Fruit fly (Drosophila melanogaster): ENCODE results near the gene CG12231.
A peak's percentile ranks its signal among the peaks of the same experiment; 100 is the strongest.

The CG12231 gene

DNA sequence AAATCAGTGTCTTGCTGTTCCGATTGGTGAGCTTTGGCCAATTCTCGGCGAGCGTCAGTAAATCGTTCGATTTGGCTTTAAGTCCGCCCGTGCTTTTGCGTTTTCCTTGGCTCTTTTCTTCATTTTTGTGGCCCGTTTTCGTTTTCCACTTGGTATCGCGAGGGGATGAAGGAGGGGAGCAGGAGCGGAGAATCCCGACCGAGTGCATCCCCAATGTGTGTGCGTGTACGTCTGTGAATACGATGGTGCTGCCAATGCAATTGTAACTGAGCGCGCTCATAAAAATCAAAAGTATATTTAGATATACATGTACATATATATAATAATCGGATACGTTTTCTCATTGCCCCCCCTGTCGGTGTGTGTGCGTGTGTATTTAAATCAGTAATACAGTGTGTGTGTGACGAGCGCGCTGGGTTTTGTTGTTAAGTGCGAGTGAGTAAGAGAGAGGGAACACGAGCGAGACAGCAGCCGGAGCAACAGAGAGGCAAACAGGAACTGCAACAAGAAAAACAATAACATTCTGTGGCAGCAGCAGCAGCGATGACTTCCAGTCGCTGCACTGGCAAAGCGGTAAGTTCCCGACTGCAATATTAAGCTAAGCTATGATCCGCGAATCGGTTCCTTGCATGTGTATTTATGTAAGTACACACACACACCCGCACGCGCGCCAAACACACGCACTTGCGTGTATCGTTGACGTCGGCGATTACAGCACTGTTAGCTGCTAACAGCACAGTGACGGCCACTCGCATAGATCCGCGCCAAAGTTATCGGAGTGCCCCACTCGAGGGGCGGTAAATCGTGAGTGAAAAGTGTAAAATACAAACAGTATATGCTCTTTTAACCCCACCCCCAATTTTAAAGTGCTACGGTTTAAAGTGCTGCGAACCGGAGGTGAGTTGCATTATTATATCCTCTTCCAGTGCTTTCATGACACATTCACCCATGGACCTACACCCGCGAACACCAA is 35.6 kb downstream of the CG12231 start:
- TF ChIP-seq Ets98B (GFP tag; IDR thresholded peaks at IDR 0.05), result peak; percentile 76
- TF ChIP-seq rn (GFP tag; IDR thresholded peaks at IDR 0.05), result 0 out of 2 replicates have a peak, but pooled peaks have one; percentile 5
- no peak for TF ChIP-seq CG14655 (GFP tag; optimal IDR thresholded peaks at IDR 0.05)
- TF ChIP-seq CG8159 (tag; optimal IDR thresholded peaks at IDR 0.05), result peak; percentile 68
- TF ChIP-seq fd96Ca (GFP tag; IDR thresholded peaks at IDR 0.05), result peak; percentile 86
- TF ChIP-seq CG13204 (GFP tag; optimal IDR thresholded peaks at IDR 0.05), result peak; percentile 16
- TF ChIP-seq CG9948 (tag; optimal IDR thresholded peaks at IDR 0.05), result peak; percentile 62
- no peak for TF ChIP-seq CG10348 (GFP tag; IDR thresholded peaks at IDR 0.05)
- TF ChIP-seq CG8301 (tag; optimal IDR thresholded peaks at IDR 0.05), result peak; percentile 67
- no peak for TF ChIP-seq EcR (GFP tag; optimal IDR thresholded peaks at IDR 0.05)
- TF ChIP-seq CG32121 (GFP tag; IDR thresholded peaks at IDR 0.05), result peak; percentile 58; the same call in 1 of the 2 replicates
- no peak for TF ChIP-seq D1 (tag; optimal IDR thresholded peaks at IDR 0.05)
- peak; percentile 80; the same call in 2 of the 3 replicates for TF ChIP-seq CG4496 (GFP tag; IDR thresholded peaks at IDR 0.05)
- TF ChIP-seq CG17806 (tag; optimal IDR thresholded peaks at IDR 0.05), result peak; percentile 41
- TF ChIP-seq Pif1B (GFP tag; optimal IDR thresholded peaks at IDR 0.05), result no peak
- TF ChIP-seq Pif1A (GFP tag; optimal IDR thresholded peaks at IDR 0.05), result no peak
- TF ChIP-seq CG12605 (GFP tag; IDR thresholded peaks at IDR 0.05), result peak; percentile 55
- peak; percentile 59 for TF ChIP-seq CG15710 (tag; optimal IDR thresholded peaks at IDR 0.05)
- TF ChIP-seq Snoo (tag; optimal IDR thresholded peaks at IDR 0.05), result peak; percentile 60
- peak; percentile 61 for TF ChIP-seq CG34367 (tag; optimal IDR thresholded peaks at IDR 0.05)

DNA sequence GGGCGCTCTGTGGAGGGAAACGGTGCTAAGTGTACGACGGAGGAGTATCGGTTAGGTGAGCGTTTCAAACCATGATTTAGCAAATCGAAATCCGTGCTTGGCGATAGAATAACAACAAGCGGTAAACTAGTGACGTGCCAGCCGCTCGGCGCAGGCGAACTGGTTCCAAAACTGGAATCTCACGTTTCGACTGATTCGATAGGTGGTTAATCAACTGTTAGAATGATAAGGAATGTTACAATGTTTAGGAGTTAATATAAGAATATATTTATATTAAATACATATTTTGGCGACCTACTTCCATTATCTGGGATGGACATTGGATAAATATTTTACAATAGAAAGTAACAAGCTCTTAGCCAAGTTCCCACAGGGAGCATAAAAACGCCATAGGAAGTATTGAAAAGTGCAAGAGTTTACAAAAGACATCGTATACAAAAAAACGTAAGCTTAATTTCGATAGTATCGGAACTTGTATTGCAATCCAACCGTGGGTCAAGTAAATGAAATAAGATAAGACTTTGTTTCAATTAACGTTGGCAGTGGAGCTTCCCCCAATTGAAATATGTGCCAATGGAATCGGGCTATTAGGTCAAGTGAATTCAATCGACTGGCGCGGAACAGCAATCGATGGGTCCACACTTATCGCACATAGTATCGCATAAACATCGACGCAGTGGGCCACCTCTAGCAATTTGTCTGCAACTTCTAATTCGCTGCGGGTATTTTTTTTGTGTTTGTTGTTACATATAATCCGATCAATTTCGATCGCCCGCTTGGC is 36.5 kb downstream of the CG12231 start, which contains the start of the genes ksh, CG14200 and Pfrx:
TSS of gene ksh (minus strand) at position 163 of the 781 bp plus-strand sequence.
TSS of gene CG14200 (plus strand) at position 676 of the 781 bp plus-strand sequence.
TSS of gene Pfrx (plus strand) at position 676 of the 781 bp plus-strand sequence.
- no peak for TF ChIP-seq CG34367 (tag; optimal IDR thresholded peaks at IDR 0.05)
- TF ChIP-seq D1 (tag; optimal IDR thresholded peaks at IDR 0.05), result no peak
- TF ChIP-seq CG15710 (tag; optimal IDR thresholded peaks at IDR 0.05), result no peak
- TF ChIP-seq CG14655 (GFP tag; optimal IDR thresholded peaks at IDR 0.05), result no peak
- no peak for TF ChIP-seq CG13204 (GFP tag; optimal IDR thresholded peaks at IDR 0.05)
- no peak for TF ChIP-seq fd96Ca (GFP tag; IDR thresholded peaks at IDR 0.05)
- TF ChIP-seq CG4496 (GFP tag; IDR thresholded peaks at IDR 0.05), result no peak
- no peak for TF ChIP-seq CG9948 (tag; optimal IDR thresholded peaks at IDR 0.05)
- TF ChIP-seq CG8301 (tag; optimal IDR thresholded peaks at IDR 0.05), result no peak

DNA sequence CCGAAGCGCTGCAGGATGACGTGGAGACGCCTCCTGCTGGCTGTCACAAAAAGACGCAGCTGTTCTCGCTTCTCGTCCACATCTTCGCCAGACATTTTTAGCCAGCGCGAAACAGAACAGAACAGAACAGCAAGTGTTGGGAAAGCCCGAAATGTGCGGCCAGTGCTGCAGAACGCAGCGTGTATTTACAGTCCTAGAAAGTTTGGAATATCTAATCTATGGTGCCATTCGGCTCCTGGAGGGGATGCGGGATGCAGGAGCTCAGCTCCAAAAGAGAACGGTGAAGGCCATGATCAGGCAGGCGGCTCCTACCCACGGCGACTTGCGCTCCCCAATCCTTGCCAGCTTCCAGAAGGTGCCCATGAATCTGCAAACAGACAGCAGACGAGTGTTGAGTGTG is 37.3 kb downstream of the CG12231 start, which contains the start of gene CG12204:
TSS of gene CG12204 (minus strand) at position 117 of the 400 bp plus-strand sequence.
- no peak for TF ChIP-seq CG15710 (tag; optimal IDR thresholded peaks at IDR 0.05)
- TF ChIP-seq CG4496 (GFP tag; IDR thresholded peaks at IDR 0.05), result 0 out of 3 replicates have a peak, but pooled peaks have one; percentile 14

DNA sequence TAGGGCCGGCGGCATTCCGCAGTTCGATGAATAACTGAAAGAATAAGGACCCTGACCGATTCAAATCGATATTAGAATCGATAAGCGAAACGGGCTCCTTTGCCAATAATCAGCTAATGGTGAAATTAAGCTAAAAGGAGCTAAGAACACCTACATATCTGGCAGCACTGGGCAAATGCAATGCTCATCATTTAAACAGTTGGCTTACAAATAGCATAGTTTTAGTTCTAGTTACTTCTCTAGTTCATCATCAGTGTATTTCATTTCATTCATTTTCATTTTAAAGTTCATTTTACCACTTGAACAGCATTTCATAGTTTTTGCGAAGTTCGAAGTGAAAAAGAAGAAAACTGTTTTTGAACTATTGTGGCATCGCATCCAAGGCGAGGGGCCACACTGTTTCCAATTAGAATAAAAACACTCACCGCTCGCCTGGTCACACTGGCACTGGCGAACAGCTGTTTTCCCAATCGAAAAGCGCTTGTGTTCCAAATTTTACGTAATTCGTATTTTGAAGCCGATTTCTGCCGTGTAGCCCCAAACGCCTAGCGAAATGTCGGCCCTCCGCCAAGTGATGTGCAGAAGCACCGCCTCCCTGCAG is 39.5 kb downstream of the CG12231 start, which contains the start of the genes pcm and ND-18:
TSS of gene pcm (minus strand) at position 28 of the 601 bp plus-strand sequence.
TSS of gene ND-18 (plus strand) at position 438 of the 601 bp plus-strand sequence.
- TF ChIP-seq CG17806 (tag; optimal IDR thresholded peaks at IDR 0.05), result no peak
- no peak for TF ChIP-seq CG14655 (GFP tag; optimal IDR thresholded peaks at IDR 0.05)
- TF ChIP-seq D1 (tag; optimal IDR thresholded peaks at IDR 0.05), result no peak

DNA sequence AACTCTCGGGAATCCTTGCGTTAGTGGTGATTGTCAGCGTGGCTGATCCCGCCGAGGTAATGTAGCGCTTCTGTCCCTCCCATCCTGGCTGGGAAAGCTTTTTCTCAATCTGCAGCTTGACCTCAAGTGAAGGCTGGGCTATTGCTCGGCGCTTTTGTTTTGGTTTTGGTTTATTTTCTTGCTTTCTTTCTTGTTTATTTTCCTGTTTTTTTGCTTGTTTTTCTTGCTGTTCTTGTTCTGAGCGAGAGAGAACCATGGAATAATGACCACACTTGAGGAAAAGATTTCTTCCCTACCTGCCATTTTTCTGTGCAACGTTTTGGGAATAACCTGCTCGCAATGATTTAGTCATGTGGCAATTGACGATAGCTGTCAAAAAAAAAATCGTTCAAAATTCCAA is 46.5 kb downstream of the CG12231 start:
- TF ChIP-seq CG17806 (tag; optimal IDR thresholded peaks at IDR 0.05) (peak; percentile 59), EcR (GFP tag; optimal IDR thresholded peaks at IDR 0.05) (peak; percentile 29), fd96Ca (GFP tag; IDR thresholded peaks at IDR 0.05) (0 out of 3 replicates have a peak, but pooled peaks have one; percentile 43), CG10348 (GFP tag; IDR thresholded peaks at IDR 0.05) (no peak), CG15710 (tag; optimal IDR thresholded peaks at IDR 0.05) (peak; percentile 76), CG4496 (GFP tag; IDR thresholded peaks at IDR 0.05) (peak; percentile 65; the same call in 2 of the 3 replicates), CG9948 (tag; optimal IDR thresholded peaks at IDR 0.05) (peak; percentile 47), Ets98B (GFP tag; IDR thresholded peaks at IDR 0.05) (peak; percentile 22; the same call in 1 of the 2 replicates), CG12605 (GFP tag; IDR thresholded peaks at IDR 0.05) (peak; percentile 80), CG34367 (tag; optimal IDR thresholded peaks at IDR 0.05) (peak; percentile 73), gl (tag; optimal IDR thresholded peaks at IDR 0.05) (peak; percentile 90), CG8301 (tag; optimal IDR thresholded peaks at IDR 0.05) (no peak), CG14655 (GFP tag; optimal IDR thresholded peaks at IDR 0.05) (no peak), CG8159 (tag; optimal IDR thresholded peaks at IDR 0.05) (peak; percentile 71), Pif1B (GFP tag; optimal IDR thresholded peaks at IDR 0.05) (no peak), CG32121 (GFP tag; IDR thresholded peaks at IDR 0.05) (0 out of 2 replicates have a peak, but pooled peaks have one; percentile 14), Pif1A (GFP tag; optimal IDR thresholded peaks at IDR 0.05) (no peak)

Data from whole organism, pupa.